Worm (Caenorhabditis elegans): Measurements from ENCODE around the gene Y56A3A.16.

Y56A3A.16 gene

DNA sequence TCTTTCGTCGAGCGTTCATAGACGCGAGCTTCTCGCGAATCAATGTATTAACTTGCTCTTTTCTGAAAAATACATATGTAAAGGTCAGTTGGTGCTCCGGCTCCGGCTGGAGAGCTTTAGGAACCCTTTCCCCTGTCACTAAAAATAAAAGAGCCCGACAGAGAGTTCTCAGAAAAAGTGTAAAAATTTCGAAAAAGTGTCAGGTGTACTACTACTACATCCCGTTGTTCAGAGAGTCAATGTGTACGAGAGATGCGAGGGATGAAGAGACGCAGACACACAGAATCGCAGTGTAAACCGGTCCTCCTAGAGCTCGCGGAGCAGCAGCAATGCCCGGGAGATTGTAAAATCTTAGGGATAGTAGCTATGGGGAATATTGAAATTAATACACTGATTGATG lies 28.5 kb upstream of the Y56A3A.16 start:
- TF ChIP-seq dve-1 (tag; optimal IDR thresholded peaks at IDR 0.05; ENCODE audit: insufficient read depth) = no peak
- 0 out of 2 replicates have a peak, but pooled peaks have one; percentile 12 for TF ChIP-seq D1046.2 (GFP tag; IDR thresholded peaks at IDR 0.05)
- peak in 1 of 2 experiments; percentile 73 for TF ChIP-seq daf-16 (GFP tag; optimal IDR thresholded peaks at IDR 0.05)
- no peak for TF ChIP-seq daf-16 (tag; optimal IDR thresholded peaks at IDR 0.05)
- peak; percentile 55 for TF ChIP-seq hlh-11 (tag; optimal IDR thresholded peaks at IDR 0.05)
- no peak for TF ChIP-seq unc-62 (GFP tag; optimal IDR thresholded peaks at IDR 0.05 in 1 of 2)
- TF ChIP-seq unc-62 (tag; optimal IDR thresholded peaks at IDR 0.05) = no peak
- no peak for TF ChIP-seq hlh-30 (tag; optimal IDR thresholded peaks at IDR 0.05; ENCODE audit: insufficient read depth)
- TF ChIP-seq nhr-28 (tag; optimal IDR thresholded peaks at IDR 0.05) = no peak
- TF ChIP-seq nhr-11 (tag; optimal IDR thresholded peaks at IDR 0.05) = no peak
- no peak for TF ChIP-seq zip-2 (tag; optimal IDR thresholded peaks at IDR 0.05)
- no peak for TF ChIP-seq ceh-28 (tag; optimal IDR thresholded peaks at IDR 0.05)
- no peak for TF ChIP-seq F10B5.3 (tag; optimal IDR thresholded peaks at IDR 0.05)
- TF ChIP-seq nhr-42 (GFP tag; IDR thresholded peaks at IDR 0.05) = 0 out of 2 replicates have a peak, but pooled peaks have one; percentile 11
- TF ChIP-seq nhr-111 (GFP tag; optimal IDR thresholded peaks at IDR 0.05) = no peak
- TF ChIP-seq unc-39 (tag; optimal IDR thresholded peaks at IDR 0.05) = no peak
- peak; percentile 81 for TF ChIP-seq aha-1 (tag)
- TF ChIP-seq pha-4 (GFP tag; IDR thresholded peaks at IDR 0.05) = no peak
- no peak for TF ChIP-seq pha-4 (tag; optimal IDR thresholded peaks at IDR 0.05)
- TF ChIP-seq ceh-32 (tag; optimal IDR thresholded peaks at IDR 0.05; ENCODE audit: poor library complexity) = no peak

DNA sequence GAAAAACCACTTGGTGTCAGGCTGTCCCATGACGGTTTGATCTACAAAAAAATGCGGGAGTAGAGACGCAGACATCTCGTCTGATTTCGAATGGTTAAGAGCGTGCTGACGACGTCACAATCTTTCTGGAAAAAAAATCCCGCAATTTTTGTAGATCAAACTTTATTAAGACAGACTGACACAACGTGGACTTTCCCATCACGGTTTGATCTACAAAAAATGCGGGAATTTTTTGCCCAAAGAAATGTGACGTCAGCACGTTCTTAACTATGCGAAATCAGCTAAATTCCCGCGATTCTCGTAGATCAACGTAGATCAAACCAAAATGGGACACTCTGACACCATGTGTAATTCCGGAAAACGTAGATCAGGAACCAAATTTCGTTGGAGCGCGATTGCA lies 24.4 kb upstream of the Y56A3A.16 start:
- TF ChIP-seq T20F7.1 (GFP tag; optimal IDR thresholded peaks at IDR 0.05) (no peak), tra-1 (GFP tag; IDR thresholded peaks at IDR 0.05) (no peak), egl-43 (GFP tag; IDR thresholded peaks at IDR 0.05) (no peak), gei-8 (GFP tag; optimal IDR thresholded peaks at IDR 0.05) (no peak), mxl-3 (GFP tag; optimal IDR thresholded peaks at IDR 0.05) (no peak), F26F4.8 (GFP tag; conservative IDR thresholded peaks at IDR 0.05) (no peak), egl-27 (tag; optimal IDR thresholded peaks at IDR 0.05) (no peak), madf-5 (GFP tag; IDR thresholded peaks at IDR 0.05) (no peak), lsy-2 (tag; optimal IDR thresholded peaks at IDR 0.05) (no peak), ceh-44 (GFP tag; IDR thresholded peaks at IDR 0.05) (no peak), aly-2 (tag; optimal IDR thresholded peaks at IDR 0.05) (no peak), mxl-2 (GFP tag; conservative IDR thresholded peaks at IDR 0.05) (no peak), jun-1 (tag; optimal IDR thresholded peaks at IDR 0.05) (no peak), unc-62 (GFP tag; optimal IDR thresholded peaks at IDR 0.05 in 1 of 2) (peak in 1 of 2 experiments; percentile 91), unc-62 (tag; optimal IDR thresholded peaks at IDR 0.05) (no peak), aha-1 (tag) (peak; percentile 54), nhr-41 (GFP tag; IDR thresholded peaks at IDR 0.05) (no peak)

DNA sequence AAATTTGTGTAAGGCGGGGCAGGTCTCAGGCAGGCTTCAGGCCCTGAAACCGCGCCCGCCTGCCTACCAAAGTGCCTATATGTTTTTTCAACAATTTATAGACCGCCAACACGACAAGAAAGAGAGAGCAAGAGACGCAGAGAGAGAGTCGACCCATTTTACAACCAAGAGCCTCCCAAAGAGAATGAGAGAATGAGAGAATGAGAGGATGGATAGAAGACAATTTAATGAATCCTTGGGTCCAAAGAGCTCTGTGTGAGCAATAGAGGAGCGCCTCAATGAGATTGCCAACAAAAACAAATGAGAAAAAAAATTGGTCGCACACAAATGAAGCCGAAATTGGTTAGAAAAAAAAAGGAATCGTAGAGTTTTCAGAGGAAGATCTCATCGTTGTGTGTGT lies 23.8 kb upstream of the Y56A3A.16 start:
- TF ChIP-seq mdt-29 (GFP tag; IDR thresholded peaks at IDR 0.05) = no peak
- TF ChIP-seq F10B5.3 (tag; optimal IDR thresholded peaks at IDR 0.05) = no peak
- no peak for TF ChIP-seq nhr-11 (tag; optimal IDR thresholded peaks at IDR 0.05)
- no peak for TF ChIP-seq php-3 (GFP tag; IDR thresholded peaks at IDR 0.05)
- TF ChIP-seq gei-8 (GFP tag; optimal IDR thresholded peaks at IDR 0.05) = no peak
- no peak for TF ChIP-seq ceh-32 (tag; optimal IDR thresholded peaks at IDR 0.05; ENCODE audit: poor library complexity)
- no peak for TF ChIP-seq lin-1 (GFP tag; IDR thresholded peaks at IDR 0.05)
- no peak for TF ChIP-seq ama-1 (optimal IDR thresholded peaks at IDR 0.05)
- TF ChIP-seq pha-4 (GFP tag; IDR thresholded peaks at IDR 0.05) = no peak
- TF ChIP-seq pha-4 (tag; optimal IDR thresholded peaks at IDR 0.05) = no peak
- no peak for TF ChIP-seq ces-1 (GFP tag; optimal IDR thresholded peaks at IDR 0.05)

All from whole organism, L4 larva.